Worm (Caenorhabditis elegans): Measurements from ENCODE around the gene col-150.

ce11 chrV:10342904-10343303 is 48.5 kb upstream of the col-150 start, which contains the start of gene K07C5.3:
- no peak for TF ChIP-seq pqm-1 (tag; optimal IDR thresholded peaks at IDR 0.05)
- TF ChIP-seq C34B4.2 (tag; optimal IDR thresholded peaks at IDR 0.05): no peak
- TF ChIP-seq ama-1 (optimal IDR thresholded peaks at IDR 0.05): no peak
- no peak for TF ChIP-seq snpc-4 (tag; optimal IDR thresholded peaks at IDR 0.05)
- TF ChIP-seq tbx-2 (tag; optimal IDR thresholded peaks at IDR 0.05): no peak
- no peak for TF ChIP-seq lsy-2 (tag; optimal IDR thresholded peaks at IDR 0.05)
- TF ChIP-seq ceh-88 (GFP tag; IDR thresholded peaks at IDR 0.05): no peak
- TF ChIP-seq nhr-28 (tag; optimal IDR thresholded peaks at IDR 0.05): no peak
- TF ChIP-seq egl-27 (tag; optimal IDR thresholded peaks at IDR 0.05): no peak
- TF ChIP-seq alr-1 (tag; optimal IDR thresholded peaks at IDR 0.05; ENCODE audit: borderline replicate concordance): no peak
- TF ChIP-seq aly-2 (tag; optimal IDR thresholded peaks at IDR 0.05): no peak
